Worm (Caenorhabditis elegans) whole organism, L4 larva: Measurements from ENCODE around the gene hbl-1.

ENCODE experiments used
- F44E2.7 ChIP-seq: fragments of 200-800 bp; sonication (Bioruptor generic); IDR thresholded peaks from 2 replicates; pipeline ENCODE4 v2.1.2; 2022; ENCODE audit warnings: missing genetic modification characterization, missing compliant biosample characterization
- F49E8.2 ChIP-seq: sonication (generic microtip); optimal IDR thresholded peaks from 2 replicates; lab custom pipeline; 2016; ENCODE audit warnings: missing compliant biosample characterization, mild to moderate bottlenecking, missing genetic modification characterization, borderline replicate concordance
- Y48G9A.11 ChIP-seq: fragments of 200-800 bp; sonication (Bioruptor generic); IDR thresholded peaks from 2 replicates; pipeline ENCODE4 v1.3.6; 2022; ENCODE audit warnings: missing genetic modification reagents, missing genetic modification characterization, missing compliant biosample characterization
- aha-1 ChIP-seq: fragments of 150-350 bp; peaks from one replicate; lab custom pipeline; 2014; ENCODE audit warnings: missing biosample characterization, missing genetic modification characterization
- aly-2 ChIP-seq: sonication (generic microtip); optimal IDR thresholded peaks from 2 replicates; lab custom pipeline; 2018; ENCODE audit warnings: missing biosample characterization, missing genetic modification characterization
- arid-1 ChIP-seq: fragments of 200-800 bp; sonication (Bioruptor generic); conservative IDR thresholded peaks from 2 replicates; pipeline ENCODE4 v1.3.6; 2022; ENCODE audit warnings: missing genetic modification reagents, missing genetic modification characterization, missing compliant biosample characterization
- ceh-20 ChIP-seq: fragments of 200-800 bp; sonication (Bioruptor generic); IDR thresholded peaks from 2 replicates; pipeline ENCODE4 v1.3.6; 2022; ENCODE audit warnings: missing genetic modification reagents, missing genetic modification characterization, missing compliant biosample characterization
- ctbp-1 ChIP-seq: fragments of 200-800 bp; sonication (Bioruptor generic); IDR thresholded peaks from 2 replicates; pipeline ENCODE4 v1.3.6; 2022; ENCODE audit warnings: missing genetic modification reagents, missing genetic modification characterization, missing compliant biosample characterization
- daf-12 ChIP-seq: fragments of 150-350 bp; optimal IDR thresholded peaks from 2 replicates; lab custom pipeline; 2014; ENCODE audit warnings: missing biosample characterization, missing genetic modification reagents, missing genetic modification characterization
- daf-16 ChIP-seq, 3 experiments: sonication (generic microtip); optimal IDR thresholded peaks; 2 replicates each; lab custom pipeline; 2016 to 2017; ENCODE audit warnings: missing genetic modification characterization in 3 of 3, missing genetic modification reagents in 3 of 3, mild to moderate bottlenecking in 2 of 3, missing compliant biosample characterization in 2 of 3, missing biosample characterization in 1 of 3, moderate library complexity in 1 of 3
- dmd-8 ChIP-seq: fragments of 200-800 bp; sonication (Bioruptor generic); IDR thresholded peaks from 2 replicates; pipeline ENCODE4 v1.3.6; 2022; ENCODE audit warnings: missing genetic modification characterization, missing compliant biosample characterization
- dpl-1 ChIP-seq: fragments of 150-350 bp; optimal IDR thresholded peaks from 2 replicates; lab custom pipeline; 2014; ENCODE audit warnings: missing biosample characterization, missing genetic modification reagents, missing genetic modification characterization
- hif-1 ChIP-seq, 2 experiments: sonication (generic microtip); optimal IDR thresholded peaks; 2 replicates each; lab custom pipeline; 2016 to 2017; ENCODE audit warnings: missing compliant biosample characterization in 2 of 2, missing genetic modification characterization in 2 of 2, missing genetic modification reagents in 2 of 2, missing genotype in 2 of 2, mild to moderate bottlenecking in 1 of 2
- hlh-11 ChIP-seq: fragments of 200-800 bp; sonication (Bioruptor generic); optimal IDR thresholded peaks from 2 replicates; lab custom pipeline; 2018; ENCODE audit warnings: mild to moderate bottlenecking, missing genetic modification characterization, missing compliant biosample characterization
- hlh-30 ChIP-seq: sonication (generic microtip); optimal IDR thresholded peaks from 2 replicates; lab custom pipeline; 2017; ENCODE audit warnings: antibody characterized with exemption, mild to moderate bottlenecking, missing genetic modification characterization, missing compliant biosample characterization; ENCODE audit not compliant: insufficient read depth
- hmg-1.1 ChIP-seq: fragments of 200-800 bp; sonication (Bioruptor generic); IDR thresholded peaks from 2 replicates; pipeline ENCODE4 v1.3.6; 2022; ENCODE audit warnings: missing genetic modification reagents, missing genetic modification characterization, missing compliant biosample characterization
- jun-1 ChIP-seq: fragments of 150-350 bp; optimal IDR thresholded peaks from 2 replicates; lab custom pipeline; 2014; ENCODE audit warnings: missing biosample characterization, missing genetic modification reagents, missing genetic modification characterization
- lim-7 ChIP-seq: fragments of 200-800 bp; sonication (Bioruptor generic); IDR thresholded peaks from 2 replicates; pipeline ENCODE4 v1.3.6; 2022; ENCODE audit warnings: missing genetic modification characterization, missing compliant biosample characterization
- lin-1 ChIP-seq: fragments of 200-800 bp; sonication (Bioruptor generic); IDR thresholded peaks from 2 replicates; pipeline ENCODE4 v1.3.6; 2022; ENCODE audit warnings: missing genetic modification reagents, missing genetic modification characterization, missing compliant biosample characterization
- lin-38 ChIP-seq: fragments of 200-800 bp; sonication (Bioruptor generic); IDR thresholded peaks from 2 replicates; pipeline ENCODE4 v1.3.6; 2022; ENCODE audit warnings: missing genetic modification reagents, missing genetic modification characterization, missing compliant biosample characterization
- lir-3 ChIP-seq: sonication (generic microtip); optimal IDR thresholded peaks from 2 replicates; lab custom pipeline; 2016; ENCODE audit warnings: mild to moderate bottlenecking, missing genetic modification characterization, missing compliant biosample characterization
- mdl-1 ChIP-seq, 2 experiments: fragments of 150-350 bp in 1 of 2; sonication (generic microtip) in 1 of 2; optimal IDR thresholded peaks; 2 replicates each; lab custom pipeline; 2014 to 2017; ENCODE audit warnings: missing biosample characterization in 2 of 2, missing genetic modification characterization in 2 of 2
- mdt-29 ChIP-seq: fragments of 200-800 bp; sonication (Bioruptor generic); IDR thresholded peaks from 2 replicates; pipeline ENCODE4 v1.3.6; 2022; ENCODE audit warnings: missing genetic modification reagents, missing genetic modification characterization, missing compliant biosample characterization
- mep-1 ChIP-seq: fragments of 150-350 bp; sonication (generic microtip); optimal IDR thresholded peaks from 3 replicates; lab custom pipeline; 2014; ENCODE audit warnings: missing biosample characterization, missing genetic modification characterization
- mxl-3 ChIP-seq: fragments of 200-800 bp; sonication (Bioruptor generic); optimal IDR thresholded peaks from 2 replicates; lab custom pipeline; 2018; ENCODE audit warnings: mild to moderate bottlenecking, missing genetic modification characterization, missing compliant biosample characterization
- nhr-102 ChIP-seq: sonication (generic microtip); optimal IDR thresholded peaks from 2 replicates; lab custom pipeline; 2016; ENCODE audit warnings: mild to moderate bottlenecking, missing genetic modification characterization, moderate library complexity, missing compliant biosample characterization
- nhr-11 ChIP-seq: fragments of 150-350 bp; optimal IDR thresholded peaks from 2 replicates; lab custom pipeline; 2014; ENCODE audit warnings: missing biosample characterization, missing genetic modification characterization
- nhr-237 ChIP-seq: sonication (generic microtip); optimal IDR thresholded peaks from 2 replicates; lab custom pipeline; 2017; ENCODE audit warnings: missing biosample characterization, missing genetic modification characterization
- nhr-25 ChIP-seq: sonication (generic microtip); optimal IDR thresholded peaks from 2 replicates; lab custom pipeline; 2017; ENCODE audit warnings: missing genetic modification characterization, mild to moderate bottlenecking, missing compliant biosample characterization, antibody characterized with exemption, moderate library complexity, borderline replicate concordance; ENCODE audit not compliant: insufficient read depth
- nhr-42 ChIP-seq: fragments of 200-800 bp; sonication (Bioruptor generic); IDR thresholded peaks from 2 replicates; pipeline ENCODE4 v1.3.6; 2022; ENCODE audit warnings: missing genetic modification characterization, missing compliant biosample characterization
- nhr-48 ChIP-seq: sonication (generic microtip); optimal IDR thresholded peaks from 2 replicates; lab custom pipeline; 2016; ENCODE audit warnings: mild to moderate bottlenecking, missing genetic modification characterization, missing compliant biosample characterization
- nhr-6 ChIP-seq: fragments of 150-350 bp; optimal IDR thresholded peaks from 2 replicates; lab custom pipeline; 2014; ENCODE audit warnings: missing biosample characterization, missing genetic modification characterization
- nhr-77 ChIP-seq: fragments of 150-350 bp; optimal IDR thresholded peaks from 2 replicates; lab custom pipeline; 2014; ENCODE audit warnings: missing biosample characterization, missing genetic modification characterization
- pha-4 ChIP-seq, 2 experiments: fragments of 150-350 bp in 1 of 2; fragments of 200-800 bp in 1 of 2; sonication (Bioruptor generic) in 1 of 2; IDR thresholded peaks in 1 of 2; optimal IDR thresholded peaks in 1 of 2; 2 replicates each; pipeline versions ENCODE4 v1.3.6 to Lab custom; 2014 to 2022; ENCODE audit warnings: missing genetic modification characterization in 2 of 2, missing genetic modification reagents in 2 of 2, missing biosample characterization in 1 of 2, missing compliant biosample characterization in 1 of 2
- php-3 ChIP-seq: fragments of 200-800 bp; sonication (Bioruptor generic); IDR thresholded peaks from 2 replicates; pipeline ENCODE4 v1.3.6; 2022; ENCODE audit warnings: missing genetic modification reagents, missing genetic modification characterization, missing compliant biosample characterization
- snpc-4 ChIP-seq: fragments of 150-350 bp; optimal IDR thresholded peaks from 2 replicates; lab custom pipeline; 2014; ENCODE audit warnings: missing biosample characterization, missing genetic modification characterization
- tag-97 ChIP-seq: fragments of 200-800 bp; sonication (Bioruptor generic); IDR thresholded peaks from 2 replicates; pipeline ENCODE4 v1.3.6; 2022; ENCODE audit warnings: missing genetic modification characterization, missing compliant biosample characterization
- tra-1 ChIP-seq: fragments of 200-800 bp; sonication (Bioruptor generic); IDR thresholded peaks from 2 replicates; pipeline ENCODE4 v1.3.6; 2022; ENCODE audit warnings: missing genetic modification reagents, missing genetic modification characterization, missing compliant biosample characterization
- unc-62 ChIP-seq, 3 experiments: fragments of 150-350 bp in 1 of 3; sonication (generic microtip); optimal IDR thresholded peaks in 2 of 3; peaks in 1 of 3; 1 replicate in 1 of 3; 2 replicates in 2 of 3; lab custom pipeline; 2014 to 2017; ENCODE audit warnings: missing biosample characterization in 3 of 3, missing genetic modification characterization in 3 of 3, missing genetic modification reagents in 3 of 3, missing genotype in 1 of 3
- zfp-3 ChIP-seq: fragments of 200-800 bp; sonication (Bioruptor generic); conservative IDR thresholded peaks from 2 replicates; pipeline ENCODE4 v1.3.6; 2022; ENCODE audit warnings: missing genetic modification reagents, missing genetic modification characterization, missing compliant biosample characterization
- ztf-11 ChIP-seq: fragments of 150-350 bp; optimal IDR thresholded peaks from 2 replicates; lab custom pipeline; 2014; ENCODE audit warnings: missing biosample characterization, missing genetic modification characterization
- ztf-7 ChIP-seq: fragments of 150-350 bp; optimal IDR thresholded peaks from 2 replicates; lab custom pipeline; 2014; ENCODE audit warnings: missing biosample characterization, missing genetic modification characterization

hbl-1 gene

DNA sequence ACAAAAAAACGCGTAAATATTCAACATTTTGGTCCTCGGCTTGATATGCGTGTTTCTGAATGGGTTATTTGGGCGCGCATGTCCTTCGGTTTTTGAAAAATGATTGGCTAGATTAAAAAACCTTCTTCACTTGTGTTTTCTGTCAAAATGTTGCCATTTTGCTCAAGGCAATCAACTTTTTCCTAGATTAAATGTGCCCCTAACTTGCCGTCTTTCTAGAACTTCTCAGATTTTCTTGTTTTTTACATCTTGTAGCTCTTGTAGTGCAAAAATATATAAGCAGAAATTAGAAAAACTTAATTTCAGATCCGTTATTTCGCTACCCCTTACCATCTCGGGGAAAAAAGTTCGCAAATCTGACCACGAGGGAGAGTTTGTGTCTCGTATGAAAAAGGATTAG, at the start of gene hbl-1:
Gene hbl-1 (plus strand): TSS at position 301 of the 400 bp plus-strand sequence.
- TF ChIP-seq lin-1 (GFP tag; lab: Robert Waterston, UW): no peak
- TF ChIP-seq jun-1: no peak
- no peak for TF ChIP-seq mxl-3 (GFP tag; lab: Kevin White, UChicago)
- TF ChIP-seq ctbp-1 (GFP tag; lab: Robert Waterston, UW): no peak
- TF ChIP-seq mdt-29 (GFP tag; lab: Robert Waterston, UW): no peak
- no peak for TF ChIP-seq nhr-25 (tag; lab: Kevin White, UChicago)
- TF ChIP-seq nhr-102: no peak
- TF ChIP-seq dmd-8: no peak
- no peak for TF ChIP-seq ztf-7 (tag; lab: Kevin White, UChicago)
- no peak for TF ChIP-seq F49E8.2
- TF ChIP-seq lim-7 (GFP tag; lab: Robert Waterston, UW): no peak
- no peak for TF ChIP-seq tra-1
- no peak for TF ChIP-seq Y48G9A.11 (GFP tag; lab: Robert Waterston, UW)
- no peak for TF ChIP-seq arid-1 (GFP tag; lab: Robert Waterston, UW)
- no peak for TF ChIP-seq nhr-42 (GFP tag; lab: Robert Waterston, UW)
- TF ChIP-seq nhr-48: no peak
- TF ChIP-seq ztf-11 (tag; lab: Kevin White, UChicago): no peak
- TF ChIP-seq snpc-4 (tag; lab: Kevin White, UChicago): no peak

DNA sequence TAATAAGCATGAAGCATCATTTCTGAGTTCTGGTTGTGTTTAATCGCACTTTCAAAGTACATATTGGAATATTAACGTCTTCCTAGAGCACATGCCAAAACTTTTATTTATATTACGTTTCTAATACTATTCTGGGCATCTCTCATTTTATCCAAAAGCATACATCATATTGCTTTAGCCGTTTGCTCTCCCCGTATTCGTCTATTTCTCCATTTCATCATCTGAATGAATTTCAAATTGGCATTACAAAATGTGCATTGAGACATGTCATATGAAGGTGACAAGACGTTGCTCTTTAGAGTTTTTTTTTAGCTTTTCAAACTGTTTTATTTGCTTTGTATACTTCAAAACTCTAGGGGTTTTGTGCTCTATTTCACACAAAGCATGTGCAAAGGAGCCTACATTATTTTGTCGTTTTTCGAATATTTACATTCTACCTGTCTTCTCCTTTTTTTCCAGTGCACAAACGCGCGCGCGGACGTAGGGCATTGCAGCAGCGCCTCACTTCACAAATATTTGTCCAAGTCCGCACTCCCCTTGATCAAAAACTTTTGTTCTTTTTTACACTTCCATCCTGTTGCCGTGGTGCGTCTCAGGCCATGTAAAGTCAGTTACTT, 49.3 kb upstream of the hbl-1 start:
- TF ChIP-seq aha-1 (tag; lab: Kevin White, UChicago) (peak; percentile 61), hlh-11 (tag; lab: Kevin White, UChicago) (no peak), F44E2.7 (no peak), pha-4 (GFP tag; IDR thresholded peaks at IDR 0.05; lab: Robert Waterston, UW) (peak; percentile 49; the same call in 1 of the 2 replicates), pha-4 (tag; optimal IDR thresholded peaks at IDR 0.05; lab: Kevin White, UChicago) (no peak)
- TF ChIP-seq, all 104 proteins: peak for 2

DNA sequence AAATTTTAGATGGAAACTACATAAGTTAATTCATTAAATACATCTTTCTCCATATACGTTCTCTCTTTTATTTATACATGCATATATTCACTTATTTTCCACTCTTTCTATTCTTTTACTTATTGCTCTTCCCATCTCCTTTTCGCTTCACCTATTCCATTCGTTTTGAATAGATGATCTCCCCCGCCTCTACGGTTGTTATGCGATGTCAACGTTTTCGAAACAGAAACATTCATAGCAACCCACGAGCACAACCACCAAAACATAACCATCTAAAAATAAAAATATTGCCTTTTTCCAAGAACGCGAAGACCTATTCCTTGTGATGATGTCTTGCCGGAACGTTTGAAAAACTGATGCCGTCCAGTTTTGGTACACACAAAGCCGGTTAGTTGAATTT, 48.5 kb upstream of the hbl-1 start, which contains the start of gene sym-3:
Gene sym-3 (plus strand): TSS at position 301 of the 400 bp plus-strand sequence.
- TF ChIP-seq daf-12: no peak
- no peak for TF ChIP-seq nhr-42 (GFP tag; lab: Robert Waterston, UW)
- no peak for TF ChIP-seq nhr-11
- peak; percentile 63 for TF ChIP-seq aha-1 (tag; lab: Kevin White, UChicago)
- no peak for TF ChIP-seq tag-97
- TF ChIP-seq aly-2 (tag; lab: Kevin White, UChicago): no peak
- no peak for TF ChIP-seq jun-1
- TF ChIP-seq php-3 (GFP tag; lab: Robert Waterston, UW): no peak

DNA sequence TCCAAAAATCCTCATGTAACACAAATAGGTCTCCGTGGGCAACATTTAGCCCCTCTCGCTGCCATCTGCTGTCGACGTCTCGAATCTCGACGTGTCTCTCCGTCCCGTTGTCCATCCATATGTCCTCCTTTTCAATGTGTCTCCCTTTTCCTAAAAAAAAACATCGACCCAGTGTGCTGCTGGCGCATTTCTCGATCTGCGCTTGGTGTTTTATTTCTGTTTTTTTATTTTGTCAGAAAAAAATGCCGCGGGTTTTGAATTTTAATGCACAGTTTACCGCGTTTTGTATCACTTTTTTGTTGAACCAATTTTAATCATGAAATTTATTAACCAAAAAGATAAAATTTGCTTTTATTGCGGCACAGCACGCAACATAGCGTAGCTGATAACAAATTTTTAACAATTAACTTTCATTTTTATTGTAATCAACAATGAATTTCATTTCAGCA, 46.1 kb upstream of the hbl-1 start:
- TF ChIP-seq nhr-42 (GFP tag; lab: Robert Waterston, UW) (no peak), dpl-1 (GFP tag; lab: Kevin White, UChicago) (peak; percentile 71), lir-3 (tag; lab: Kevin White, UChicago) (no peak), nhr-237 (tag; lab: Kevin White, UChicago) (no peak), nhr-77 (peak; percentile 76), ctbp-1 (GFP tag; lab: Robert Waterston, UW) (0 out of 2 replicates have a peak, but pooled peaks have one; percentile 42), hlh-30 (peak; percentile 61), mep-1 (tag; lab: Kevin White, UChicago) (peak; percentile 83), hmg-1.1 (peak; percentile 68), ztf-11 (tag; lab: Kevin White, UChicago) (no peak), daf-16 (GFP tag; optimal IDR thresholded peaks at IDR 0.05; lab: Kevin White, UChicago) (peak in 1 of 2 experiments; percentile 52), daf-16 (tag; optimal IDR thresholded peaks at IDR 0.05; lab: Kevin White, UChicago) (peak; percentile 68), mdl-1 (tag; optimal IDR thresholded peaks at IDR 0.05; lab: Kevin White, UChicago) (peak in 1 of 2 experiments; percentile 71), tra-1 (0 out of 2 replicates have a peak, but pooled peaks have one; percentile 53), mxl-3 (GFP tag; lab: Kevin White, UChicago) (peak; percentile 80), zfp-3 (no peak), ceh-20 (peak; percentile 51; the same call in 1 of the 2 replicates), unc-62 (GFP tag; optimal IDR thresholded peaks at IDR 0.05 in 1 of 2; lab: Kevin White, UChicago) (peak in 1 of 2 experiments; percentile 93), unc-62 (tag; optimal IDR thresholded peaks at IDR 0.05; lab: Kevin White, UChicago) (no peak), hlh-11 (tag; lab: Kevin White, UChicago) (peak; percentile 80), lin-38 (GFP tag; lab: Robert Waterston, UW) (no peak), nhr-11 (peak; percentile 62), hif-1 (tag; optimal IDR thresholded peaks at IDR 0.05; lab: Kevin White, UChicago) (peak in 1 of 2 experiments; percentile 29), nhr-6 (tag; lab: Kevin White, UChicago) (peak; percentile 69)
